Worm (Caenorhabditis elegans) whole organism, L2 larva: ENCODE data around the gene srh-208.

ENCODE experiments used
- C34F6.9 ChIP-seq: fragments of 150-350 bp; optimal IDR thresholded peaks from 2 replicates; lab custom pipeline; 2014; ENCODE audit warnings: missing biosample characterization, missing genetic modification characterization
- F13H6.1 ChIP-seq: sonication (generic microtip); optimal IDR thresholded peaks from 2 replicates; lab custom pipeline; 2016; ENCODE audit warnings: missing genetic modification characterization, missing compliant biosample characterization
- R02D3.7 ChIP-seq: fragments of 150-350 bp; optimal IDR thresholded peaks from 2 replicates; lab custom pipeline; 2014; ENCODE audit warnings: missing biosample characterization, missing genetic modification characterization
- ZK546.5 ChIP-seq: sonication (generic microtip); optimal IDR thresholded peaks from 2 replicates; lab custom pipeline; 2017; ENCODE audit warnings: missing biosample characterization, missing genetic modification characterization
- alr-1 ChIP-seq: fragments of 150-350 bp; optimal IDR thresholded peaks from 2 replicates; lab custom pipeline; 2014; ENCODE audit warnings: missing biosample characterization, missing genetic modification characterization
- aly-2 ChIP-seq: fragments of 150-350 bp; optimal IDR thresholded peaks from 2 replicates; lab custom pipeline; 2014; ENCODE audit warnings: missing biosample characterization, missing genetic modification characterization
- ama-1 ChIP-seq: fragments of 150-350 bp; optimal IDR thresholded peaks from 2 replicates; lab custom pipeline; 2018; ENCODE audit warnings: inconsistent platforms
- ceh-16 ChIP-seq: fragments of 150-350 bp; optimal IDR thresholded peaks from 2 replicates; lab custom pipeline; 2014; ENCODE audit warnings: missing biosample characterization, missing genetic modification characterization
- ceh-82 ChIP-seq: fragments of 150-350 bp; optimal IDR thresholded peaks from 2 replicates; lab custom pipeline; 2014; ENCODE audit warnings: missing biosample characterization, missing genetic modification characterization
- crh-2 ChIP-seq: sonication (generic microtip); optimal IDR thresholded peaks from 2 replicates; lab custom pipeline; 2017; ENCODE audit warnings: missing biosample characterization, missing genetic modification characterization
- egl-27 ChIP-seq: sonication (generic microtip); optimal IDR thresholded peaks from 3 replicates; lab custom pipeline; 2017; ENCODE audit warnings: missing biosample characterization, missing genetic modification reagents, missing genetic modification characterization
- elt-1 ChIP-seq: fragments of 150-350 bp; optimal IDR thresholded peaks from 2 replicates; lab custom pipeline; 2014; ENCODE audit warnings: missing biosample characterization, missing genetic modification characterization
- elt-3 ChIP-seq: sonication (generic microtip); optimal IDR thresholded peaks from 2 replicates; lab custom pipeline; 2017; ENCODE audit warnings: missing biosample characterization, missing genetic modification characterization
- fos-1 ChIP-seq: fragments of 150-350 bp; optimal IDR thresholded peaks from 2 replicates; lab custom pipeline; 2014; ENCODE audit warnings: missing biosample characterization, missing genetic modification characterization
- lin-11 ChIP-seq: fragments of 150-350 bp; sonication (generic microtip); optimal IDR thresholded peaks from 2 replicates; lab custom pipeline; 2014; ENCODE audit warnings: missing biosample characterization, missing genetic modification characterization, inconsistent platforms, mixed read lengths
- lsy-2 ChIP-seq, 2 experiments: fragments of 150-350 bp in 1 of 2; sonication (generic microtip) in 1 of 2; optimal IDR thresholded peaks; 2 replicates each; lab custom pipeline; 2014 to 2017; ENCODE audit warnings: missing biosample characterization in 2 of 2, missing genetic modification characterization in 2 of 2
- mab-5 ChIP-seq: fragments of 150-350 bp; optimal IDR thresholded peaks from 2 replicates; lab custom pipeline; 2014; ENCODE audit warnings: missing biosample characterization, missing genetic modification characterization
- nhr-10 ChIP-seq: sonication (generic microtip); optimal IDR thresholded peaks from 2 replicates; lab custom pipeline; 2017; ENCODE audit warnings: missing biosample characterization, missing genetic modification characterization
- nhr-12 ChIP-seq: fragments of 150-350 bp; optimal IDR thresholded peaks from 2 replicates; lab custom pipeline; 2014; ENCODE audit warnings: missing biosample characterization, missing genetic modification characterization
- nhr-129 ChIP-seq: fragments of 150-350 bp; optimal IDR thresholded peaks from 2 replicates; lab custom pipeline; 2014; ENCODE audit warnings: missing biosample characterization, missing genetic modification characterization
- nhr-21 ChIP-seq: fragments of 150-350 bp; optimal IDR thresholded peaks from 2 replicates; lab custom pipeline; 2014; ENCODE audit warnings: missing biosample characterization, missing genetic modification characterization
- nhr-23 ChIP-seq: fragments of 150-350 bp; optimal IDR thresholded peaks from 2 replicates; lab custom pipeline; 2014; ENCODE audit warnings: missing biosample characterization, missing genetic modification reagents, missing genetic modification characterization
- nhr-237 ChIP-seq: fragments of 150-350 bp; optimal IDR thresholded peaks from 2 replicates; lab custom pipeline; 2014; ENCODE audit warnings: missing biosample characterization, missing genetic modification characterization
- nhr-25 ChIP-seq: fragments of 150-350 bp; sonication (generic microtip); optimal IDR thresholded peaks from 3 replicates; lab custom pipeline; 2014; ENCODE audit warnings: missing biosample characterization, missing genetic modification characterization
- nhr-6 ChIP-seq: fragments of 150-350 bp; optimal IDR thresholded peaks from 2 replicates; lab custom pipeline; 2014; ENCODE audit warnings: missing biosample characterization, missing genetic modification characterization
- nhr-77 ChIP-seq: fragments of 150-350 bp; optimal IDR thresholded peaks from 2 replicates; lab custom pipeline; 2014; ENCODE audit warnings: missing biosample characterization, missing genetic modification characterization
- peb-1 ChIP-seq: fragments of 150-350 bp; optimal IDR thresholded peaks from 2 replicates; lab custom pipeline; 2014; ENCODE audit warnings: missing biosample characterization, missing genetic modification characterization
- skn-1 ChIP-seq: sonication (generic microtip); optimal IDR thresholded peaks from 2 replicates; lab custom pipeline; 2017; ENCODE audit warnings: missing biosample characterization, missing genetic modification characterization
- snpc-4 ChIP-seq: fragments of 150-350 bp; optimal IDR thresholded peaks from 2 replicates; lab custom pipeline; 2014; ENCODE audit warnings: missing biosample characterization, missing genetic modification characterization
- unc-39 ChIP-seq: fragments of 150-350 bp; optimal IDR thresholded peaks from 2 replicates; lab custom pipeline; 2014; ENCODE audit warnings: missing biosample characterization, missing genetic modification characterization
- unc-55 ChIP-seq: fragments of 150-350 bp; sonication (generic microtip); optimal IDR thresholded peaks from 3 replicates; lab custom pipeline; 2014; ENCODE audit warnings: missing biosample characterization, missing genetic modification reagents, missing genetic modification characterization
- unc-62 ChIP-seq: fragments of 150-350 bp; optimal IDR thresholded peaks from 2 replicates; lab custom pipeline; 2014; ENCODE audit warnings: missing biosample characterization, missing genetic modification reagents, missing genetic modification characterization
- zag-1 ChIP-seq: fragments of 150-350 bp; optimal IDR thresholded peaks from 2 replicates; lab custom pipeline; 2014; ENCODE audit warnings: missing biosample characterization, missing genetic modification characterization
- ztf-1 ChIP-seq: fragments of 200-800 bp; sonication (Bioruptor generic); conservative IDR thresholded peaks from 2 replicates; pipeline ENCODE4 v1.3.6; 2022; ENCODE audit warnings: missing genetic modification characterization, missing compliant biosample characterization
- ztf-4 ChIP-seq: fragments of 150-350 bp; optimal IDR thresholded peaks from 2 replicates; lab custom pipeline; 2014; ENCODE audit warnings: missing biosample characterization, missing genetic modification characterization

srh-208 gene

DNA sequence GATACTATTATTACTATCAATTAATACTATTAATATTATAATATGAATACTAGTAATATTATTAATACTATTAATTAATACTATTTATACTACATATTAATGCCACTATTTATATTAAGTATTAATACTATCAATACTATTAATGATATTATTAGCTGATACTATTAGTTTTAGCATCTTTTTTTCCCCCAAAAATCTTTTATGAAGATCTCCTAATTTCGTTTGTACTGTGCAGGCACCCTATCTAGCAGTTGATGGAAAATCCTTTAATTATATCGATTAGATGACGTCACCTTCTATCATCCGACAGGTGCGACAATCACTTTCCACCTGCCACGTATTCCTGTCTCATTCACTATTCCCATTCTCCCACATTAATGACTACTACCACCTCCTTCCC, 12.1 kb downstream of the srh-208 start, which contains the start of gene fbxb-65:
TSS of gene fbxb-65 (plus strand) at position 301 of the 400 bp plus-strand sequence.
- TF ChIP-seq nhr-77 = no peak
- no peak for TF ChIP-seq nhr-6 (tag; lab: Kevin White, UChicago)
- TF ChIP-seq ceh-82 (tag; lab: Kevin White, UChicago) = no peak
- no peak for TF ChIP-seq nhr-21 (tag; lab: Kevin White, UChicago)
- no peak for TF ChIP-seq nhr-10
- TF ChIP-seq egl-27 (tag; lab: Kevin White, UChicago) = no peak
- TF ChIP-seq nhr-12 (tag; lab: Kevin White, UChicago) = no peak
- TF ChIP-seq R02D3.7 (tag; lab: Kevin White, UChicago) = no peak
- no peak for TF ChIP-seq skn-1 (tag; lab: Kevin White, UChicago)
- no peak for TF ChIP-seq unc-62 (GFP tag; lab: Kevin White, UChicago)
- TF ChIP-seq snpc-4 (tag; lab: Kevin White, UChicago) = no peak
- no peak for TF ChIP-seq F13H6.1 (tag; lab: Kevin White, UChicago)
- TF ChIP-seq ztf-1 = no peak
- no peak for TF ChIP-seq elt-3 (tag; lab: Kevin White, UChicago)
- TF ChIP-seq mab-5 = no peak
- no peak for TF ChIP-seq alr-1 (tag; lab: Kevin White, UChicago)

DNA sequence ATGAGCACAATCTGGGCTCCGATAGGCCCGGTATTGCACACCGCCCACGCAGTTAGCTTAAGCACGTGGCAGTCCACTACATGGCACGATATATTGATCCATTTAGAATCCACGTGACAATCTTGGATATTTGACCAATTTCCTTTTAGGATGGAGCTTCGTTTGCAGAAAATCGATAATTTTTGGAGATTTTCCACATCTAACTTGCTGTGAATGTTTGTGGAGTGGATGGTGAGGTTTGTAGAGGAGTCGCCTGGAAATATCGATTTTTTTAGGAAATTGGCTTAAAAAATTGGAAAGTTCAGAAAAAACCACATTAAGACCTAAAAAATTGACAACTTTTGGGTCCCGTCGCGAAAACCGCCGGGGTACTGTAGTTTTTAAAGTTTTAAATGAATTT, 20.2 kb downstream of the srh-208 start:
- no peak for TF ChIP-seq snpc-4 (tag; lab: Kevin White, UChicago)
- TF ChIP-seq C34F6.9 (tag; lab: Kevin White, UChicago) = no peak
- TF ChIP-seq unc-55 (GFP tag; lab: Kevin White, UChicago) = no peak
- no peak for TF ChIP-seq ceh-82 (tag; lab: Kevin White, UChicago)
- no peak for TF ChIP-seq elt-1
- TF ChIP-seq peb-1 (tag; lab: Kevin White, UChicago) = no peak
- no peak for TF ChIP-seq nhr-23
- no peak for TF ChIP-seq egl-27 (tag; lab: Kevin White, UChicago)
- TF ChIP-seq R02D3.7 (tag; lab: Kevin White, UChicago) = no peak
- TF ChIP-seq lsy-2 (tag; optimal IDR thresholded peaks at IDR 0.05; lab: Kevin White, UChicago) = no peak
- TF ChIP-seq unc-62 (GFP tag; lab: Kevin White, UChicago) = no peak
- TF ChIP-seq nhr-21 (tag; lab: Kevin White, UChicago) = no peak
- no peak for TF ChIP-seq nhr-25

DNA sequence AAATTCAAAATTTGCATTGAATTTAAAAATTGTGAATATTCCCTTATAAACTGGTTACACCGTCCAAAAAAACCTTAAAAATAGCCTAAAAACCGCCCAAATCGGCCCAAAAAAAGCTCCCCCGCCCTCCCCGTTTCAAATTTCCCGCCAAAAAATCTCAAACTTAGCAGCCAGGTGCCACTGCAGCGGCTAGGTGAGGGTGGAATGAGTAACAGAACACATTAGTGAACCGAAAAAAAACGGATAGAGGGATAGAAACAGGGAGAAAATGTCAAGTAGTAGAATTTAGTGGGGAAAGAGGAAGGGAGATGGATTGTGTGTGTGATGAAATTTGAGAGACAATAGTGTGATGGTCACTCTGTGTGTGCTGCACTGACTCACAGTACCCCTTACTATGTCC, 34.8 kb downstream of the srh-208 start:
- TF ChIP-seq snpc-4 (tag; lab: Kevin White, UChicago) (no peak), nhr-129 (tag; lab: Kevin White, UChicago) (peak; percentile 15), fos-1 (tag; lab: Kevin White, UChicago) (no peak), R02D3.7 (tag; lab: Kevin White, UChicago) (no peak), nhr-21 (tag; lab: Kevin White, UChicago) (no peak), lsy-2 (tag; optimal IDR thresholded peaks at IDR 0.05; lab: Kevin White, UChicago) (no peak)

DNA sequence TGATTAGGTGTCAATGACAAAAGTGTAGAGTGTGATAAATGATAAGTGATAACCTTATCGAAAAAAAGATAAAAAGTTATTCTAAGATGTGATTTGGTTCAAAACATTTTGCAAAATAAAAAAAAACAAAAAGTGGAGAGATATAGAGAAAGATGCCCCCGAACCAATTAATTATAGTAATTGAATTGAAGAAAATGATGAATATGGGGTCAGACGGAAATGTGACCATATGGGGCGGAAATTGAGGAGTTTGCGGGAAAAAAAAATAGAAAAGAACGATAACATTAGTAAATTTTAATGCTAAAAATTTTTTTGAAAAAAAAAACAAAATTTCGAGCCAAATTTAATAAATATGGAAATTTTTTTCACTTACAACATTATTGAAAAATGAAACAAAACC, 37.3 kb downstream of the srh-208 start:
- TF ChIP-seq nhr-77 (no peak), mab-5 (no peak), unc-55 (GFP tag; lab: Kevin White, UChicago) (no peak), zag-1 (tag; lab: Kevin White, UChicago) (no peak)
- TF ChIP-seq, all 48 proteins: peak for 0

DNA sequence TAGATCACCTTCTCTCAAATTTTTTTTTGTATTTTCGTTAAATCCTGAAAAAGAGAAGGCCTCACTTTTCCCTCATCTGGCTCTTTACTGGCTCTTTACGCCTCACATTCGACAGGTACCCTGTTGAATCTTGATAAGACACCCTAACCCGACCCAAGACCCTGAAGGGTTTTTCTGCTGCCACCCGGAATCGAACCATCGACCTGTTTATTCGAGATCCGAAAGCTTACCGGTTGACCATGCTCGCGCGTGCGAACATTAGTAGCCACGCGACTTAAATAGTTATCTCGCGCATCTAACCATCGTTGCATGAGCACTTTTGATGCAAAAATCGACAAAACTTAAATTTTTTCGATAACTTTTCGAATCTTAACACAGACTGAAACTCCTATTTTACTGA, 38.1 kb downstream of the srh-208 start:
- no peak for TF ChIP-seq snpc-4 (tag; lab: Kevin White, UChicago)
- TF ChIP-seq skn-1 (tag; lab: Kevin White, UChicago) = no peak
- TF ChIP-seq ceh-16 (tag; lab: Kevin White, UChicago) = no peak
- no peak for TF ChIP-seq ztf-4 (tag; lab: Kevin White, UChicago)
- no peak for TF ChIP-seq aly-2 (tag; lab: Kevin White, UChicago)
- TF ChIP-seq C34F6.9 (tag; lab: Kevin White, UChicago) = no peak
- no peak for TF ChIP-seq lin-11 (tag; lab: Kevin White, UChicago)
- TF ChIP-seq crh-2 (tag; lab: Kevin White, UChicago) = no peak
- no peak for TF ChIP-seq fos-1 (tag; lab: Kevin White, UChicago)
- TF ChIP-seq mab-5 = no peak
- no peak for TF ChIP-seq nhr-21 (tag; lab: Kevin White, UChicago)
- no peak for TF ChIP-seq nhr-237 (tag; lab: Kevin White, UChicago)
- no peak for TF ChIP-seq unc-39 (tag; lab: Kevin White, UChicago)
- TF ChIP-seq elt-1 = no peak
- TF ChIP-seq ZK546.5 (tag; lab: Kevin White, UChicago) = no peak
- no peak for TF ChIP-seq ama-1
- TF ChIP-seq nhr-23 = no peak
- TF ChIP-seq lsy-2 (tag; optimal IDR thresholded peaks at IDR 0.05; lab: Kevin White, UChicago) = no peak
- TF ChIP-seq alr-1 (tag; lab: Kevin White, UChicago) = no peak
- TF ChIP-seq ceh-82 (tag; lab: Kevin White, UChicago) = no peak
- TF ChIP-seq, all 48 proteins: peak for 0
